Fruit fly (Drosophila melanogaster) whole organism, wandering third instar larva: ENCODE results near the gene CG4362.
A peak's percentile ranks its signal among the peaks of the same experiment; 100 is the strongest.

ENCODE experiments used
- Dfd ChIP-seq: fragments of >200 bp; optimal IDR thresholded peaks from 2 replicates; lab custom pipeline; 2017; ENCODE audit warnings: missing biosample characterization, missing genetic modification characterization
- Hnf4 ChIP-seq: fragments of 200-800 bp; sonication (Bioruptor generic); optimal IDR thresholded peaks from 2 replicates; lab custom pipeline; 2016; ENCODE audit warnings: missing biosample characterization, mild to moderate bottlenecking, missing genetic modification characterization
- Myc ChIP-seq: fragments of >200 bp; optimal IDR thresholded peaks from 2 replicates; lab custom pipeline; 2017
- N ChIP-seq: fragments of >200 bp; optimal IDR thresholded peaks from 2 replicates; lab custom pipeline; 2018; ENCODE audit warnings: missing biosample characterization, missing external identifiers, missing genetic modification characterization
- Rel ChIP-seq, 2 experiments: fragments of 200-800 bp; sonication (Bioruptor generic) in 1 of 2; optimal IDR thresholded peaks; 2 replicates in 1 of 2; 3 replicates in 1 of 2; lab custom pipeline; 2016 to 2019; ENCODE audit warnings: mild to moderate bottlenecking in 2 of 2, missing biosample characterization in 2 of 2, missing genetic modification characterization in 2 of 2, moderate library complexity in 1 of 2
- brk ChIP-seq: fragments of 200-800 bp; sonication (Bioruptor generic); optimal IDR thresholded peaks from 2 replicates; lab custom pipeline; 2016; ENCODE audit warnings: missing biosample characterization, mild to moderate bottlenecking, missing genetic modification characterization
- foxo ChIP-seq, 2 experiments: fragments of 200-800 bp; sonication (Bioruptor generic); optimal IDR thresholded peaks; 2 replicates in 1 of 2; 3 replicates in 1 of 2; lab custom pipeline; 2016 to 2017; ENCODE audit warnings: missing biosample characterization in 2 of 2, missing genetic modification characterization in 2 of 2
- lola ChIP-seq: fragments of >200 bp; optimal IDR thresholded peaks from 2 replicates; lab custom pipeline; 2017; ENCODE audit warnings: missing biosample characterization, missing genetic modification characterization
- pan ChIP-seq: fragments of >200 bp; optimal IDR thresholded peaks from 2 replicates; lab custom pipeline; 2017
- psq ChIP-seq: fragments of 200-800 bp; sonication (Bioruptor generic); optimal IDR thresholded peaks from 3 replicates; lab custom pipeline; 2017; ENCODE audit warnings: missing biosample characterization, mild to moderate bottlenecking, missing genetic modification characterization, moderate library complexity
- rgr ChIP-seq: fragments of 200-800 bp; sonication (Bioruptor generic); optimal IDR thresholded peaks from 3 replicates; lab custom pipeline; 2016; ENCODE audit warnings: missing biosample characterization, mild to moderate bottlenecking, missing genetic modification characterization
- usp ChIP-seq: fragments of >200 bp; optimal IDR thresholded peaks from 2 replicates; lab custom pipeline; 2017; ENCODE audit warnings: missing biosample characterization, missing genetic modification characterization

dm6 chr3R:20257180-20257936 is 50.0 kb downstream of the CG4362 start:
- TF ChIP-seq pan (lab: Kevin White, UChicago), result no peak
- no peak for TF ChIP-seq Myc (lab: Kevin White, UChicago)
- no peak for TF ChIP-seq N (GFP tag; lab: Kevin White, UChicago)
- TF ChIP-seq Hnf4 (GFP tag; lab: Kevin White, UChicago), result peak; percentile 11
- no peak for TF ChIP-seq rgr
- TF ChIP-seq foxo (GFP tag; optimal IDR thresholded peaks at IDR 0.05; lab: Kevin White, UChicago), result no peak
- TF ChIP-seq psq (GFP tag; lab: Kevin White, UChicago), result peak; percentile 85
- TF ChIP-seq brk, result peak; percentile 20
- TF ChIP-seq Rel (GFP tag; optimal IDR thresholded peaks at IDR 0.05; lab: Kevin White, UChicago), result peak; percentile 49
- peak; percentile 38 for TF ChIP-seq Rel (tag; optimal IDR thresholded peaks at IDR 0.05; lab: Kevin White, UChicago)
- no peak for TF ChIP-seq usp (GFP tag; lab: Kevin White, UChicago)
- TF ChIP-seq Dfd (GFP tag; lab: Kevin White, UChicago), result no peak
- TF ChIP-seq lola, result no peak
